Fruit fly (Drosophila melanogaster): ENCODE data around the gene fz3.
A peak's percentile ranks its signal among the peaks of the same experiment; 100 is the strongest.

The fz3 gene

dm6 chrX:771431-772064 is 1.8 kb downstream of the fz3 start:
- no peak for TF ChIP-seq CG8478 (optimal IDR thresholded peaks at IDR 0.05)
- no peak for TF ChIP-seq CTCF (optimal IDR thresholded peaks at IDR 0.05)

dm6 chrX:772305-772986 is 2.7 kb downstream of the fz3 start:
- no peak for TF ChIP-seq CTCF (optimal IDR thresholded peaks at IDR 0.05)
- no peak for TF ChIP-seq CG8478 (optimal IDR thresholded peaks at IDR 0.05)

- TF ChIP-seq CG8478 (optimal IDR thresholded peaks at IDR 0.05) (no peak), CTCF (optimal IDR thresholded peaks at IDR 0.05) (no peak)
These were observed 4.5 kb downstream of the fz3 start for dm6 chrX:774160-774700.

- TF ChIP-seq CG8478 (optimal IDR thresholded peaks at IDR 0.05) (no peak), CTCF (optimal IDR thresholded peaks at IDR 0.05) (no peak)
These were observed 5.4 kb downstream of the fz3 start for dm6 chrX:775184-775583.

dm6 chrX:779344-779743 is 9.6 kb downstream of the fz3 start:
- TF ChIP-seq CTCF (optimal IDR thresholded peaks at IDR 0.05) (no peak), CG8478 (optimal IDR thresholded peaks at IDR 0.05) (no peak)

- TF ChIP-seq CG8478 (optimal IDR thresholded peaks at IDR 0.05) (no peak), CTCF (optimal IDR thresholded peaks at IDR 0.05) (peak; percentile 82 to 87)
These were observed 14.7 kb downstream of the fz3 start, which contains the start of gene tw for dm6 chrX:784456-784855. tw (plus strand) TSS chrX:784746.

dm6 chrX:790039-790597 is 20.4 kb downstream of the fz3 start, which contains the start of gene CG13360:
CG13360 (minus strand) TSS chrX:790089.
- no peak for TF ChIP-seq CTCF (optimal IDR thresholded peaks at IDR 0.05)
- no peak for TF ChIP-seq CG8478 (optimal IDR thresholded peaks at IDR 0.05)

- TF ChIP-seq CG8478 (optimal IDR thresholded peaks at IDR 0.05) (no peak), CTCF (optimal IDR thresholded peaks at IDR 0.05) (peak in 1 of 2 experiments; percentile 22)
These were observed 23.2 kb downstream of the fz3 start, which contains the start of gene CG16989 for dm6 chrX:792923-793322. CG16989 (plus strand) TSS chrX:793147.

dm6 chrX:796397-796989 is 26.7 kb downstream of the fz3 start:
- TF ChIP-seq CG8478 (optimal IDR thresholded peaks at IDR 0.05) (no peak), CTCF (optimal IDR thresholded peaks at IDR 0.05) (no peak)

- TF ChIP-seq CTCF (optimal IDR thresholded peaks at IDR 0.05) (no peak), CG8478 (optimal IDR thresholded peaks at IDR 0.05) (no peak)
These were observed 31.6 kb downstream of the fz3 start, which contains the start of gene Rbf for dm6 chrX:801157-801872. Rbf (minus strand) TSS chrX:801479.

- no peak for TF ChIP-seq CG8478 (optimal IDR thresholded peaks at IDR 0.05)
- no peak for TF ChIP-seq CTCF (optimal IDR thresholded peaks at IDR 0.05)
These were observed 33.6 kb downstream of the fz3 start, which contains the start of gene CG13359 for dm6 chrX:803370-803769. CG13359 (minus strand) TSS chrX:803470.

dm6 chrX:804821-805220 is 35.1 kb downstream of the fz3 start, which contains the start of gene CG13358:
CG13358 (minus strand) TSS chrX:804921.
- TF ChIP-seq CTCF (optimal IDR thresholded peaks at IDR 0.05) (no peak), CG8478 (optimal IDR thresholded peaks at IDR 0.05) (no peak)

- no peak for TF ChIP-seq CG8478 (optimal IDR thresholded peaks at IDR 0.05)
- no peak for TF ChIP-seq CTCF (optimal IDR thresholded peaks at IDR 0.05)
These were observed 36.2 kb downstream of the fz3 start, which contains the start of gene Sec22 for dm6 chrX:805907-806306. Sec22 (plus strand) TSS chrX:806076.

- TF ChIP-seq CG8478 (optimal IDR thresholded peaks at IDR 0.05): no peak
- TF ChIP-seq CTCF (optimal IDR thresholded peaks at IDR 0.05): no peak
These were observed 55.2 kb downstream of the fz3 start for dm6 chrX:824961-825360.
